Worm (Caenorhabditis elegans) whole organism, late embryonic: ENCODE measurements around the gene pfd-5.
A peak's percentile ranks its signal among the peaks of the same experiment; 100 is the strongest.

Source experiments
- C08G9.2 ChIP-seq: sonication (generic microtip); optimal IDR thresholded peaks from 2 replicates; lab custom pipeline; 2016; ENCODE audit warnings: mild to moderate bottlenecking, missing genetic modification characterization, moderate library complexity, missing compliant biosample characterization
- K02D7.2 ChIP-seq: sonication (generic microtip); optimal IDR thresholded peaks from 2 replicates; lab custom pipeline; 2017; ENCODE audit warnings: mild to moderate bottlenecking, missing genetic modification characterization, missing compliant biosample characterization
- K09A11.1 ChIP-seq: sonication (generic microtip); optimal IDR thresholded peaks from 2 replicates; lab custom pipeline; 2017; ENCODE audit warnings: antibody characterized with exemption, mild to moderate bottlenecking, missing genetic modification characterization, missing compliant biosample characterization; ENCODE audit not compliant: insufficient read depth
- ahr-1 ChIP-seq: sonication (generic microtip); optimal IDR thresholded peaks from 2 replicates; lab custom pipeline; 2016; ENCODE audit warnings: missing genetic modification characterization, missing compliant biosample characterization
- ceh-14 ChIP-seq: sonication (generic microtip); optimal IDR thresholded peaks from 2 replicates; lab custom pipeline; 2016; ENCODE audit warnings: missing genotype, missing genetic modification characterization, missing compliant biosample characterization
- ceh-18 ChIP-seq: sonication (generic microtip); optimal IDR thresholded peaks from 2 replicates; lab custom pipeline; 2016; ENCODE audit warnings: missing genetic modification characterization, missing compliant biosample characterization
- ceh-19 ChIP-seq: fragments of 200-800 bp; sonication (Bioruptor generic); optimal IDR thresholded peaks from 2 replicates; lab custom pipeline; 2018; ENCODE audit warnings: mild to moderate bottlenecking, missing genetic modification characterization, missing compliant biosample characterization
- ceh-22 ChIP-seq: sonication (generic microtip); optimal IDR thresholded peaks from 2 replicates; lab custom pipeline; 2017; ENCODE audit warnings: missing biosample characterization, missing genetic modification characterization
- ceh-31 ChIP-seq: sonication (generic microtip); optimal IDR thresholded peaks from 2 replicates; lab custom pipeline; 2016; ENCODE audit warnings: missing genetic modification characterization, missing compliant biosample characterization
- ceh-34 ChIP-seq: sonication (generic microtip); optimal IDR thresholded peaks from 2 replicates; lab custom pipeline; 2016; ENCODE audit warnings: mild to moderate bottlenecking, missing genetic modification characterization, missing compliant biosample characterization
- ceh-9 ChIP-seq: sonication (generic microtip); optimal IDR thresholded peaks from 2 replicates; lab custom pipeline; 2016; ENCODE audit warnings: mild to moderate bottlenecking, missing genetic modification characterization, inconsistent platforms, missing compliant biosample characterization
- dmd-4 ChIP-seq: sonication (generic microtip); optimal IDR thresholded peaks from 2 replicates; lab custom pipeline; 2016; ENCODE audit warnings: borderline replicate concordance, missing genetic modification characterization, missing compliant biosample characterization
- dve-1 ChIP-seq: sonication (generic microtip); optimal IDR thresholded peaks from 2 replicates; lab custom pipeline; 2017; ENCODE audit warnings: antibody characterized with exemption, mild to moderate bottlenecking, missing genetic modification characterization, missing compliant biosample characterization
- elt-4 ChIP-seq: sonication (generic microtip); optimal IDR thresholded peaks from 2 replicates; lab custom pipeline; 2016; ENCODE audit warnings: missing genetic modification characterization, missing compliant biosample characterization
- fkh-10 ChIP-seq: fragments of 150-350 bp; optimal IDR thresholded peaks from 2 replicates; lab custom pipeline; 2014; ENCODE audit warnings: missing biosample characterization, missing genetic modification reagents, missing genetic modification characterization
- hlh-13 ChIP-seq: fragments of 200-800 bp; sonication (Bioruptor generic); optimal IDR thresholded peaks from 2 replicates; lab custom pipeline; 2018; ENCODE audit warnings: mild to moderate bottlenecking, missing genetic modification characterization, missing compliant biosample characterization
- hlh-15 ChIP-seq: sonication (generic microtip); optimal IDR thresholded peaks from 2 replicates; lab custom pipeline; 2016; ENCODE audit warnings: missing genetic modification characterization, missing compliant biosample characterization
- hlh-30 ChIP-seq: sonication (generic microtip); optimal IDR thresholded peaks from 2 replicates; lab custom pipeline; 2017; ENCODE audit warnings: antibody characterized with exemption, missing genetic modification characterization, missing compliant biosample characterization; ENCODE audit not compliant: insufficient read depth
- hlh-8 ChIP-seq: sonication (generic microtip); optimal IDR thresholded peaks from 2 replicates; lab custom pipeline; 2016; ENCODE audit warnings: missing genotype, missing genetic modification characterization, missing compliant biosample characterization
- lin-11 ChIP-seq: fragments of 200-800 bp; sonication (Bioruptor generic); optimal IDR thresholded peaks from 2 replicates; lab custom pipeline; 2018; ENCODE audit warnings: mild to moderate bottlenecking, missing genetic modification characterization, missing compliant biosample characterization
- madf-2 ChIP-seq: sonication (generic microtip); optimal IDR thresholded peaks from 2 replicates; lab custom pipeline; 2017; ENCODE audit warnings: missing genetic modification characterization, missing compliant biosample characterization
- mec-3 ChIP-seq: sonication (generic microtip); optimal IDR thresholded peaks from 2 replicates; lab custom pipeline; 2016; ENCODE audit warnings: borderline replicate concordance, missing genetic modification characterization, missing compliant biosample characterization
- nfya-1 ChIP-seq: sonication (generic microtip); optimal IDR thresholded peaks from 2 replicates; lab custom pipeline; 2017; ENCODE audit warnings: missing genetic modification characterization, mild to moderate bottlenecking, missing compliant biosample characterization, antibody characterized with exemption, moderate library complexity
- odd-2 ChIP-seq: sonication (generic microtip); optimal IDR thresholded peaks from 2 replicates; lab custom pipeline; 2017; ENCODE audit warnings: antibody characterized with exemption, mild to moderate bottlenecking, missing genetic modification characterization, missing compliant biosample characterization
- pat-9 ChIP-seq: fragments of 200-800 bp; sonication (Bioruptor generic); optimal IDR thresholded peaks from 2 replicates; lab custom pipeline; 2018; ENCODE audit warnings: mild to moderate bottlenecking, missing genetic modification characterization, moderate library complexity, missing compliant biosample characterization
- pax-1 ChIP-seq: fragments of 150-350 bp; optimal IDR thresholded peaks from 2 replicates; lab custom pipeline; 2014; ENCODE audit warnings: missing biosample characterization, missing genetic modification characterization
- pha-4 ChIP-seq: fragments of 150-350 bp; optimal IDR thresholded peaks from 2 replicates; lab custom pipeline; 2018; ENCODE audit warnings: missing biosample characterization, missing genetic modification reagents, missing genetic modification characterization
- pqm-1 ChIP-seq: sonication (generic microtip); optimal IDR thresholded peaks from 2 replicates; lab custom pipeline; 2016; ENCODE audit warnings: missing genetic modification characterization, missing compliant biosample characterization
- rnt-1 ChIP-seq: sonication (generic microtip); optimal IDR thresholded peaks from 2 replicates; lab custom pipeline; 2016; ENCODE audit warnings: missing genetic modification characterization, missing compliant biosample characterization
- sox-2 ChIP-seq: fragments of 200-800 bp; sonication (Bioruptor generic); IDR thresholded peaks from 2 replicates; pipeline ENCODE4 v1.3.6; 2022; ENCODE audit warnings: missing genetic modification reagents, missing genetic modification characterization, missing compliant biosample characterization
- syd-9 ChIP-seq: sonication (generic microtip); optimal IDR thresholded peaks from 2 replicates; lab custom pipeline; 2016; ENCODE audit warnings: mild to moderate bottlenecking, missing genetic modification characterization, moderate library complexity, missing compliant biosample characterization
- tbx-2 ChIP-seq: sonication (generic microtip); optimal IDR thresholded peaks from 2 replicates; lab custom pipeline; 2016; ENCODE audit warnings: missing genetic modification characterization, missing compliant biosample characterization
- tbx-7 ChIP-seq: sonication (generic microtip); optimal IDR thresholded peaks from 2 replicates; lab custom pipeline; 2016; ENCODE audit warnings: missing genotype, missing genetic modification characterization, missing compliant biosample characterization
- ttx-3 ChIP-seq: sonication (generic microtip); optimal IDR thresholded peaks from 2 replicates; lab custom pipeline; 2016; ENCODE audit warnings: missing genetic modification reagents, missing genetic modification characterization, missing compliant biosample characterization
- unc-55 ChIP-seq: sonication (generic microtip); optimal IDR thresholded peaks from 2 replicates; lab custom pipeline; 2017; ENCODE audit warnings: missing biosample characterization, missing genetic modification reagents, missing genetic modification characterization
- ztf-16 ChIP-seq: sonication (generic microtip); optimal IDR thresholded peaks from 2 replicates; lab custom pipeline; 2017; ENCODE audit warnings: missing genetic modification characterization, missing compliant biosample characterization

pfd-5 gene

ce11 chrIII:7223029-7223428 lies 24.3 kb upstream of the pfd-5 start, which contains the start of gene der-2:
Gene der-2 (minus strand): TSS chrIII:7223129.
- no peak for TF ChIP-seq fkh-10 (GFP tag; lab: Kevin White, UChicago)
- TF ChIP-seq ceh-19 (GFP tag; lab: Kevin White, UChicago) = no peak
- TF ChIP-seq ceh-14 = no peak
- no peak for TF ChIP-seq K02D7.2 (tag; lab: Kevin White, UChicago)
- TF ChIP-seq sox-2 = no peak
- TF ChIP-seq dve-1 (tag; lab: Kevin White, UChicago) = no peak
- no peak for TF ChIP-seq hlh-15 (tag; lab: Kevin White, UChicago)
- no peak for TF ChIP-seq ztf-16 (tag; lab: Kevin White, UChicago)
- no peak for TF ChIP-seq hlh-8
- no peak for TF ChIP-seq ceh-22 (tag; lab: Kevin White, UChicago)
- TF ChIP-seq odd-2 (tag; lab: Kevin White, UChicago) = no peak
- TF ChIP-seq ceh-18 (tag; lab: Kevin White, UChicago) = no peak
- TF ChIP-seq, all 69 proteins: peak for 0

ce11 chrIII:7221103-7221502 lies 22.4 kb upstream of the pfd-5 start:
- no peak for TF ChIP-seq lin-11
- no peak for TF ChIP-seq ttx-3 (tag; lab: Kevin White, UChicago)
- TF ChIP-seq ceh-18 (tag; lab: Kevin White, UChicago) = no peak
- TF ChIP-seq elt-4 (tag; lab: Kevin White, UChicago) = no peak
- no peak for TF ChIP-seq pat-9 (tag; lab: Kevin White, UChicago)
- TF ChIP-seq madf-2 = no peak
- no peak for TF ChIP-seq tbx-7 (tag; lab: Kevin White, UChicago)
- TF ChIP-seq hlh-15 (tag; lab: Kevin White, UChicago) = no peak
- no peak for TF ChIP-seq dmd-4 (tag; lab: Kevin White, UChicago)

ce11 chrIII:7216924-7217521 lies 18.3 kb upstream of the pfd-5 start:
- peak; percentile 88 for TF ChIP-seq unc-55 (GFP tag; lab: Kevin White, UChicago)
- TF ChIP-seq ceh-18 (tag; lab: Kevin White, UChicago) = peak; percentile 92
- peak; percentile 78 for TF ChIP-seq rnt-1 (tag; lab: Kevin White, UChicago)
- no peak for TF ChIP-seq hlh-13 (GFP tag; lab: Kevin White, UChicago)
- peak; percentile 6 for TF ChIP-seq ceh-34 (tag; lab: Kevin White, UChicago)
- peak; percentile 46 for TF ChIP-seq nfya-1 (tag; lab: Kevin White, UChicago)
- TF ChIP-seq ceh-31 (tag; lab: Kevin White, UChicago) = no peak
- TF ChIP-seq ceh-22 (tag; lab: Kevin White, UChicago) = no peak
- no peak for TF ChIP-seq hlh-30 (tag; lab: Kevin White, UChicago)

DNA sequence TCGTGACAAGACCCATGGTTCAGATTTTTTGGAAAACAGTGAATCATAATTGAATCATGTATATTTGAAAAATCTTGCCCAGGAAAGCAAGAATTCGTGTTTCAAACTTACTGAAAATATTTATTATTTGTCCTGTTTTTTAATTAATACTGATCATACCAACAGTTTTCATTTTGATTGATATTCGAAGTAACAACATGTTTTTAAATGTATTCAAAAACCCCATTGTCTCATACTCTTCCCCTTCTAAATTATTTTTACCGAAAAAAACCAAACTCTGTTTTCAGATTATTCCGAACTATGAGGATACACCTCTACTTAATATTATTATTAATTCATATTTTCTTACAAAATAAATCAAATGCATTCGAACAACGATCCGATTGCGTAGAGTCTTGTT lies 17.5 kb upstream of the pfd-5 start, which contains the start of gene R151.1:
R151.1 (plus strand) TSS at position 301 of the 400 bp plus-strand sequence.
- TF ChIP-seq pha-4 (no peak), ceh-9 (tag; lab: Kevin White, UChicago) (no peak), dve-1 (tag; lab: Kevin White, UChicago) (no peak), madf-2 (no peak), C08G9.2 (tag; lab: Kevin White, UChicago) (no peak), rnt-1 (tag; lab: Kevin White, UChicago) (no peak), tbx-2 (tag; lab: Kevin White, UChicago) (no peak), ahr-1 (tag; lab: Kevin White, UChicago) (no peak), ceh-19 (GFP tag; lab: Kevin White, UChicago) (no peak), syd-9 (tag; lab: Kevin White, UChicago) (no peak), pax-1 (tag; lab: Kevin White, UChicago) (no peak), mec-3 (tag; lab: Kevin White, UChicago) (no peak), hlh-8 (no peak), K09A11.1 (tag; lab: Kevin White, UChicago) (no peak), pqm-1 (tag; lab: Kevin White, UChicago) (no peak)
- TF ChIP-seq, all 69 proteins: peak for 0
